Worm (Caenorhabditis elegans): ENCODE measurements around the gene C07A12.7.

- TF ChIP-seq ztf-11 (tag; optimal IDR thresholded peaks at IDR 0.05) (no peak), bed-3 (GFP tag; optimal IDR thresholded peaks at IDR 0.05) (no peak), blmp-1 (tag; optimal IDR thresholded peaks at IDR 0.05) (no peak), nhr-12 (tag; optimal IDR thresholded peaks at IDR 0.05) (no peak)
Observed at ce11 chrX:4550987-4551386, 29.0 kb upstream of the C07A12.7 start.

Data from whole organism, mixed stage, embryonic.